Worm (Caenorhabditis elegans): ENCODE measurements around the gene C11G10.1.
A peak's percentile ranks its signal among the peaks of the same experiment; 100 is the strongest.

Gene C11G10.1

DNA sequence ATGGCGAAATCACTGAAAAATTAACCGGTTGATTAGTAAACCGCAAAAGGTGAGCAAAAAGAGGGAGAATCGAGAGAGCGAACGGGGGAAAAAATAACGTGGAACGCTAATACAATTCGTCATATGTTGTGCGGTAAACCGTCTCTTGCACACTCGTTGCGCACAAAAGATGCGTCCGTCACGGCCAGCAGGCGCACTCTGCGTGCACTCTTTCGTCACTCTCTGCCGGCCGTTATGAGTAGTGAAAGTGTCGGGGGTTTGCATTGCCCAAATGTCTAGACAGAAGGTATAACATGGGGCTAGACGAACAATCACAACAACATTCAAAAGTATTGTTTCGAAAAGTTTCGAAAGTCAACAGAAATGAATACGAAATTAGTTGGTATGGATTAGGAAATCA is 22.9 kb upstream of the C11G10.1 start, which contains the start of gene pkhm-2 (continued):
- TF ChIP-seq tbx-2 (tag; optimal IDR thresholded peaks at IDR 0.05) (peak; percentile 89), ztf-11 (tag; optimal IDR thresholded peaks at IDR 0.05) (peak in 1 of 2 experiments; percentile 59), nhr-237 (tag; optimal IDR thresholded peaks at IDR 0.05) (peak; percentile 76), pax-3 (tag; optimal IDR thresholded peaks at IDR 0.05) (peak; percentile 59), lin-13 (GFP tag; optimal IDR thresholded peaks at IDR 0.05) (peak; percentile 85), fkh-10 (GFP tag; optimal IDR thresholded peaks at IDR 0.05) (peak; percentile 46), nhr-76 (tag; optimal IDR thresholded peaks at IDR 0.05) (no peak), lir-3 (tag; optimal IDR thresholded peaks at IDR 0.05; ENCODE audit: poor library complexity) (no peak), lin-39 (tag; optimal IDR thresholded peaks at IDR 0.05) (peak; percentile 80), mep-1 (tag; optimal IDR thresholded peaks at IDR 0.05) (peak; percentile 92), ceh-63 (GFP tag; optimal IDR thresholded peaks at IDR 0.05) (no peak), ceh-8 (GFP tag; optimal IDR thresholded peaks at IDR 0.05) (peak; percentile 68), fkh-4 (tag; optimal IDR thresholded peaks at IDR 0.05; ENCODE audit: borderline replicate concordance) (no peak), mdl-1 (tag; optimal IDR thresholded peaks at IDR 0.05) (peak in 1 of 2 experiments; percentile 90), irx-1 (tag; optimal IDR thresholded peaks at IDR 0.05) (peak; percentile 86), nhr-47 (tag; optimal IDR thresholded peaks at IDR 0.05) (peak; percentile 94), sptf-1 (tag; optimal IDR thresholded peaks at IDR 0.05) (no peak), egl-13 (tag; optimal IDR thresholded peaks at IDR 0.05) (peak; percentile 87), dpl-1 (GFP tag; optimal IDR thresholded peaks at IDR 0.05) (peak; percentile 77 to 82 (median 79)), dsc-1 (tag; optimal IDR thresholded peaks at IDR 0.05) (peak; percentile 89), unc-30 (tag; optimal IDR thresholded peaks at IDR 0.05) (no peak), ama-1 (optimal IDR thresholded peaks at IDR 0.05) (no peak), C34B4.2 (tag; optimal IDR thresholded peaks at IDR 0.05) (no peak), nhr-11 (tag; optimal IDR thresholded peaks at IDR 0.05) (peak; percentile 67), elt-2 (tag; optimal IDR thresholded peaks at IDR 0.05) (peak; percentile 67), nhr-19 (GFP tag; conservative IDR thresholded peaks at IDR 0.05) (peak; percentile 93), efl-3 (GFP tag; optimal IDR thresholded peaks at IDR 0.05) (no peak), sup-37 (GFP tag; optimal IDR thresholded peaks at IDR 0.05) (peak; percentile 73), ceh-82 (tag; optimal IDR thresholded peaks at IDR 0.05) (peak; percentile 84 to 88 (median 85)), isw-1 (GFP tag; IDR thresholded peaks at IDR 0.05) (peak; percentile 76), hlh-4 (tag; optimal IDR thresholded peaks at IDR 0.05) (no peak), C16A3.4 (tag; optimal IDR thresholded peaks at IDR 0.05) (peak; percentile 88), nhr-85 (tag) (peak; percentile 97), pag-3 (tag; optimal IDR thresholded peaks at IDR 0.05; ENCODE audit: borderline replicate concordance, insufficient read depth) (peak; percentile 22), fos-1 (tag; optimal IDR thresholded peaks at IDR 0.05) (peak; percentile 73), snpc-4 (tag; optimal IDR thresholded peaks at IDR 0.05) (peak; percentile 91), Y116A8C.19 (tag; optimal IDR thresholded peaks at IDR 0.05; ENCODE audit: borderline replicate concordance) (no peak), aha-1 (tag; optimal IDR thresholded peaks at IDR 0.05) (peak; percentile 65), tlp-1 (tag; optimal IDR thresholded peaks at IDR 0.05) (no peak), skn-1 (tag; optimal IDR thresholded peaks at IDR 0.05) (peak; percentile 79), blmp-1 (tag; optimal IDR thresholded peaks at IDR 0.05) (peak; percentile 98), ces-1 (GFP tag; optimal IDR thresholded peaks at IDR 0.05) (no peak), mab-9 (GFP tag; IDR thresholded peaks at IDR 0.05) (peak; percentile 61), ets-5 (GFP tag; IDR thresholded peaks at IDR 0.05) (no peak), snu-23 (GFP tag; optimal IDR thresholded peaks at IDR 0.05) (peak; percentile 95), swsn-7 (tag; optimal IDR thresholded peaks at IDR 0.05) (peak; percentile 95), efl-1 (optimal IDR thresholded peaks at IDR 0.05) (peak; percentile 79 to 82), efl-1 (GFP tag; optimal IDR thresholded peaks at IDR 0.05 in 1 of 2) (peak; percentile 76 to 98), zag-1 (tag; optimal IDR thresholded peaks at IDR 0.05) (no peak), fkh-8 (tag; optimal IDR thresholded peaks at IDR 0.05) (peak; percentile 74), ceh-88 (GFP tag; IDR thresholded peaks at IDR 0.05) (peak; percentile 65), C04F5.9 (tag; optimal IDR thresholded peaks at IDR 0.05) (peak; percentile 47), xbp-1 (tag; optimal IDR thresholded peaks at IDR 0.05) (peak; percentile 88), F16B12.6 (tag; optimal IDR thresholded peaks at IDR 0.05) (peak; percentile 40)
